Worm (Caenorhabditis elegans) whole organism, late embryonic: ENCODE results near the gene cbs-2.

Experiments used
- ets-4 ChIP-seq: sonication (generic microtip); optimal IDR thresholded peaks from 2 replicates; lab custom pipeline; 2016; ENCODE audit warnings: missing genetic modification characterization, missing compliant biosample characterization
- gmeb-2 ChIP-seq: sonication (generic microtip); optimal IDR thresholded peaks from 2 replicates; lab custom pipeline; 2016; ENCODE audit warnings: missing genetic modification characterization, inconsistent platforms, missing compliant biosample characterization
- hlh-30 ChIP-seq: sonication (generic microtip); optimal IDR thresholded peaks from 2 replicates; lab custom pipeline; 2017; ENCODE audit warnings: antibody characterized with exemption, missing genetic modification characterization, missing compliant biosample characterization; ENCODE audit not compliant: insufficient read depth
- lin-11 ChIP-seq: fragments of 200-800 bp; sonication (Bioruptor generic); optimal IDR thresholded peaks from 2 replicates; lab custom pipeline; 2018; ENCODE audit warnings: mild to moderate bottlenecking, missing genetic modification characterization, missing compliant biosample characterization
- mec-3 ChIP-seq: sonication (generic microtip); optimal IDR thresholded peaks from 2 replicates; lab custom pipeline; 2016; ENCODE audit warnings: borderline replicate concordance, missing genetic modification characterization, missing compliant biosample characterization
- pha-4 ChIP-seq: fragments of 150-350 bp; optimal IDR thresholded peaks from 2 replicates; lab custom pipeline; 2018; ENCODE audit warnings: missing biosample characterization, missing genetic modification reagents, missing genetic modification characterization
- pqm-1 ChIP-seq: sonication (generic microtip); optimal IDR thresholded peaks from 2 replicates; lab custom pipeline; 2016; ENCODE audit warnings: missing genetic modification characterization, missing compliant biosample characterization
- sox-4 ChIP-seq: sonication (generic microtip); optimal IDR thresholded peaks from 2 replicates; lab custom pipeline; 2017; ENCODE audit warnings: mild to moderate bottlenecking, missing genetic modification characterization, inconsistent platforms, missing compliant biosample characterization
- syd-9 ChIP-seq: sonication (generic microtip); optimal IDR thresholded peaks from 2 replicates; lab custom pipeline; 2016; ENCODE audit warnings: mild to moderate bottlenecking, missing genetic modification characterization, moderate library complexity, missing compliant biosample characterization
- unc-3 ChIP-seq, 2 experiments: fragments of 200-800 bp in 1 of 2; sonication (Bioruptor generic) in 1 of 2; sonication (generic microtip) in 1 of 2; conservative IDR thresholded peaks in 1 of 2; optimal IDR thresholded peaks in 1 of 2; 2 replicates each; pipeline versions ENCODE4 v1.3.6 to Lab custom; 2016 to 2022; ENCODE audit warnings: missing compliant biosample characterization in 2 of 2, missing genetic modification characterization in 2 of 2, missing genetic modification reagents in 1 of 2

DNA sequence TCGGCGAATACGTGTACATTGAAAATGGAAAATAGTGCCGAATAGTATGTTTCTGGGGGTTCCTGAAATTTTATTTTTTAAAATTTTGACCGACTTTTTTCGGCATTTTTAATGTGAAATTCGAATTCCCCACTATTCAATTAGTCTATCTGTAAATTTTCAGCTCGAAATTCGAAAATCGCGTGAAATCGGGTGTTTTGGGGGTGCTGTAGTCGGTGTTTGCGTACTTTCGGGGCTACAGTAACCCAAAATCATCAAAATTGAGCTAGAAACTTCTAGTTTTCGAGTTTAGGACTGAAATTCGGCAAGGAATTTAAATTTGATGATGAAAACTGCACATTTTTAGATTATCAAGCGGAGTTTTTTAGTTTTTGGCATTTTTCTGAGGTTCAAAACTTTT, 21.2 kb downstream of the cbs-2 start:
- TF ChIP-seq unc-3 (GFP tag; conservative IDR thresholded peaks at IDR 0.05; lab: Robert Waterston, UW) (no peak), unc-3 (tag; optimal IDR thresholded peaks at IDR 0.05; lab: Kevin White, UChicago) (no peak), ets-4 (no peak), gmeb-2 (tag; lab: Kevin White, UChicago) (no peak), mec-3 (tag; lab: Kevin White, UChicago) (no peak), pha-4 (tag; lab: Kevin White, UChicago) (no peak), sox-4 (tag; lab: Kevin White, UChicago) (no peak), lin-11 (tag; lab: Kevin White, UChicago) (no peak), pqm-1 (tag; lab: Kevin White, UChicago) (no peak), syd-9 (no peak), hlh-30 (tag; lab: Kevin White, UChicago) (no peak)
